Fruit fly (Drosophila melanogaster) whole organism, prepupa: ENCODE data around the gene CG3032.

ENCODE experiments used
- CG6163 ChIP-seq: fragments of 200-800 bp; sonication (Bioruptor generic); IDR thresholded peaks from 3 replicates; pipeline ENCODE4 v1.3.6; 2022; ENCODE audit warnings: missing biosample characterization, missing genetic modification characterization
- CG6854 ChIP-seq: fragments of 200-800 bp; sonication (Bioruptor generic); optimal IDR thresholded peaks from 2 replicates; lab custom pipeline; 2017; ENCODE audit warnings: missing biosample characterization, mild to moderate bottlenecking, missing genetic modification characterization
- Hr38 ChIP-seq: sonication (Bioruptor generic); optimal IDR thresholded peaks from 2 replicates; lab custom pipeline; 2016; ENCODE audit warnings: missing biosample characterization, missing genetic modification characterization
- Lpt ChIP-seq: fragments of 200-800 bp; sonication (Bioruptor generic); optimal IDR thresholded peaks from 3 replicates; lab custom pipeline; 2016; ENCODE audit warnings: missing biosample characterization, missing genetic modification characterization
- Met ChIP-seq: fragments of 200-800 bp; sonication (Bioruptor generic); optimal IDR thresholded peaks from 3 replicates; lab custom pipeline; 2016; ENCODE audit warnings: missing biosample characterization, missing genetic modification characterization
- salr ChIP-seq, 2 experiments: fragments of 200-800 bp; sonication (Bioruptor generic); optimal IDR thresholded peaks; 3 replicates each; lab custom pipeline; 2016 to 2018; ENCODE audit warnings: missing biosample characterization in 2 of 2, missing genetic modification characterization in 2 of 2, mild to moderate bottlenecking in 1 of 2

- TF ChIP-seq Met = peak; percentile 78
- TF ChIP-seq CG6854 = peak; percentile 48
- TF ChIP-seq Hr38 (GFP tag; lab: Kevin White, UChicago) = no peak
- peak; percentile 65; the same call in 2 of the 3 replicates for TF ChIP-seq CG6163 (GFP tag; lab: Robert Waterston, UW)
- peak in 1 of 2 experiments; percentile 47 for TF ChIP-seq salr (GFP tag; optimal IDR thresholded peaks at IDR 0.05; lab: Kevin White, UChicago)
- TF ChIP-seq Lpt (GFP tag; lab: Kevin White, UChicago) = peak; percentile 61
Measured at dm6 chrX:7008102-7009087, 5.3 kb downstream of the CG3032 start.
